Worm (Caenorhabditis elegans) whole organism, mixed stage, embryonic: Measurements from ENCODE around the gene R04B5.1.

ENCODE experiments used
- bed-3 ChIP-seq: fragments of 200-800 bp; sonication (Bioruptor generic); optimal IDR thresholded peaks from 3 replicates; lab custom pipeline; 2018; ENCODE audit warnings: mild to moderate bottlenecking, missing genetic modification characterization, moderate library complexity, missing compliant biosample characterization
- blmp-1 ChIP-seq: fragments of 150-350 bp; optimal IDR thresholded peaks from 2 replicates; lab custom pipeline; 2014; ENCODE audit warnings: missing biosample characterization, missing genetic modification characterization
- ceh-39 ChIP-seq: fragments of 150-350 bp; optimal IDR thresholded peaks from 2 replicates; lab custom pipeline; 2014; ENCODE audit warnings: missing biosample characterization, missing genetic modification characterization
- ceh-43 ChIP-seq: fragments of 200-800 bp; sonication (Bioruptor generic); optimal IDR thresholded peaks from 2 replicates; lab custom pipeline; 2018; ENCODE audit warnings: mild to moderate bottlenecking, missing genetic modification characterization, moderate library complexity, missing compliant biosample characterization
- ceh-83 ChIP-seq: fragments of 200-800 bp; sonication (Bioruptor generic); optimal IDR thresholded peaks from 2 replicates; lab custom pipeline; 2018; ENCODE audit warnings: mild to moderate bottlenecking, missing genetic modification characterization, missing compliant biosample characterization
- ces-1 ChIP-seq: fragments of 150-350 bp; optimal IDR thresholded peaks from 2 replicates; lab custom pipeline; 2014; ENCODE audit warnings: missing biosample characterization, missing genetic modification reagents, missing genetic modification characterization
- cnd-1 ChIP-seq: fragments of 200-800 bp; sonication (Bioruptor generic); optimal IDR thresholded peaks from 2 replicates; lab custom pipeline; 2018; ENCODE audit warnings: mild to moderate bottlenecking, missing genetic modification characterization, missing compliant biosample characterization
- drap-1 ChIP-seq: fragments of 200-800 bp; sonication (Bioruptor generic); optimal IDR thresholded peaks from 3 replicates; lab custom pipeline; 2018; ENCODE audit warnings: mild to moderate bottlenecking, missing genetic modification characterization, missing compliant biosample characterization
- elt-1 ChIP-seq: sonication (generic microtip); optimal IDR thresholded peaks from 2 replicates; lab custom pipeline; 2017; ENCODE audit warnings: missing genetic modification characterization, mild to moderate bottlenecking, missing compliant biosample characterization, antibody characterized with exemption, moderate library complexity, borderline replicate concordance; ENCODE audit not compliant: insufficient read depth
- elt-3 ChIP-seq: fragments of 150-350 bp; optimal IDR thresholded peaks from 2 replicates; lab custom pipeline; 2014; ENCODE audit warnings: missing biosample characterization, missing genetic modification characterization
- flh-1 ChIP-seq: fragments of 200-800 bp; sonication (Bioruptor generic); optimal IDR thresholded peaks from 2 replicates; lab custom pipeline; 2018; ENCODE audit warnings: mild to moderate bottlenecking, missing genetic modification characterization, moderate library complexity, missing compliant biosample characterization
- ham-2 ChIP-seq: fragments of 200-800 bp; sonication (Bioruptor generic); optimal IDR thresholded peaks from 2 replicates; lab custom pipeline; 2018; ENCODE audit warnings: mild to moderate bottlenecking, missing genetic modification characterization, missing compliant biosample characterization
- lin-13 ChIP-seq: fragments of 150-350 bp; optimal IDR thresholded peaks from 2 replicates; lab custom pipeline; 2014; ENCODE audit warnings: missing biosample characterization, missing genetic modification characterization
- lin-32 ChIP-seq: fragments of 200-800 bp; sonication (Bioruptor generic); optimal IDR thresholded peaks from 2 replicates; lab custom pipeline; 2018; ENCODE audit warnings: mild to moderate bottlenecking, missing genetic modification characterization, missing compliant biosample characterization
- lsy-2 ChIP-seq: fragments of 150-350 bp; optimal IDR thresholded peaks from 2 replicates; lab custom pipeline; 2014; ENCODE audit warnings: missing biosample characterization, missing genetic modification characterization
- mab-5 ChIP-seq: fragments of 150-350 bp; optimal IDR thresholded peaks from 2 replicates; lab custom pipeline; 2014; ENCODE audit warnings: missing biosample characterization, missing genetic modification characterization
- mep-1 ChIP-seq: fragments of 150-350 bp; optimal IDR thresholded peaks from 2 replicates; lab custom pipeline; 2017; ENCODE audit warnings: missing biosample characterization, missing genetic modification reagents, missing genetic modification characterization, inconsistent platforms
- mls-2 ChIP-seq: sonication (generic microtip); optimal IDR thresholded peaks from 2 replicates; lab custom pipeline; 2016; ENCODE audit warnings: mild to moderate bottlenecking, missing genetic modification characterization, moderate library complexity, missing compliant biosample characterization
- nhr-12 ChIP-seq: fragments of 150-350 bp; optimal IDR thresholded peaks from 2 replicates; lab custom pipeline; 2014; ENCODE audit warnings: missing biosample characterization, missing genetic modification characterization
- nhr-2 ChIP-seq: fragments of 150-350 bp; optimal IDR thresholded peaks from 2 replicates; lab custom pipeline; 2014; ENCODE audit warnings: missing biosample characterization, missing genetic modification characterization
- nhr-237 ChIP-seq: fragments of 150-350 bp; optimal IDR thresholded peaks from 2 replicates; lab custom pipeline; 2014; ENCODE audit warnings: missing biosample characterization, missing genetic modification characterization
- nhr-28 ChIP-seq: fragments of 150-350 bp; optimal IDR thresholded peaks from 2 replicates; lab custom pipeline; 2014; ENCODE audit warnings: missing biosample characterization, missing genetic modification characterization
- nhr-76 ChIP-seq: sonication (generic microtip); optimal IDR thresholded peaks from 2 replicates; lab custom pipeline; 2017; ENCODE audit warnings: missing biosample characterization, missing genetic modification characterization
- pha-4 ChIP-seq: fragments of 150-350 bp; optimal IDR thresholded peaks from 2 replicates; lab custom pipeline; 2018; ENCODE audit warnings: missing biosample characterization, missing genetic modification reagents, missing genetic modification characterization
- sem-2 ChIP-seq: fragments of 200-800 bp; sonication (Bioruptor generic); optimal IDR thresholded peaks from 2 replicates; lab custom pipeline; 2018; ENCODE audit warnings: mild to moderate bottlenecking, missing genetic modification characterization, missing compliant biosample characterization
- snpc-4 ChIP-seq: fragments of 150-350 bp; optimal IDR thresholded peaks from 2 replicates; lab custom pipeline; 2014; ENCODE audit warnings: missing biosample characterization, missing genetic modification characterization
- sptf-1 ChIP-seq: sonication (generic microtip); optimal IDR thresholded peaks from 2 replicates; lab custom pipeline; 2017; ENCODE audit warnings: mild to moderate bottlenecking, missing genetic modification characterization, moderate library complexity, missing compliant biosample characterization
- tbx-8 ChIP-seq: fragments of 200-800 bp; sonication (Bioruptor generic); optimal IDR thresholded peaks from 2 replicates; lab custom pipeline; 2018; ENCODE audit warnings: mild to moderate bottlenecking, missing genetic modification characterization, moderate library complexity, missing compliant biosample characterization
- unc-120 ChIP-seq: sonication (generic microtip); optimal IDR thresholded peaks from 2 replicates; lab custom pipeline; 2017; ENCODE audit warnings: missing genetic modification characterization, missing compliant biosample characterization; ENCODE audit not compliant: poor library complexity, severe bottlenecking
- unc-39 ChIP-seq: fragments of 150-350 bp; optimal IDR thresholded peaks from 2 replicates; lab custom pipeline; 2014; ENCODE audit warnings: missing biosample characterization, missing genetic modification characterization
- unc-62 ChIP-seq: fragments of 150-350 bp; optimal IDR thresholded peaks from 2 replicates; lab custom pipeline; 2014; ENCODE audit warnings: missing biosample characterization, missing genetic modification reagents, missing genetic modification characterization
- zip-8 ChIP-seq: fragments of 150-350 bp; optimal IDR thresholded peaks from 2 replicates; lab custom pipeline; 2014; ENCODE audit warnings: missing biosample characterization, missing genetic modification characterization

The R04B5.1 gene

ce11 chrV:10083999-10084468 lies 5.9 kb upstream of the R04B5.1 start, which contains the start of gene nhr-12:
Gene nhr-12 (minus strand): TSS chrV:10084049.
- TF ChIP-seq mep-1 (tag; lab: Kevin White, UChicago): peak; percentile 13
- TF ChIP-seq ham-2 (GFP tag; lab: Kevin White, UChicago): no peak
- no peak for TF ChIP-seq unc-120 (tag; lab: Kevin White, UChicago)
- TF ChIP-seq lin-32 (GFP tag; lab: Kevin White, UChicago): no peak
- TF ChIP-seq ces-1 (GFP tag; lab: Kevin White, UChicago): no peak
- TF ChIP-seq bed-3: no peak
- peak; percentile 50 for TF ChIP-seq nhr-28 (tag; lab: Kevin White, UChicago)
- no peak for TF ChIP-seq unc-62
- no peak for TF ChIP-seq mab-5 (tag; lab: Kevin White, UChicago)

- no peak for TF ChIP-seq lin-13 (tag; lab: Kevin White, UChicago)
- TF ChIP-seq ceh-43 (GFP tag; lab: Kevin White, UChicago): no peak
- no peak for TF ChIP-seq nhr-2
- no peak for TF ChIP-seq nhr-237 (tag; lab: Kevin White, UChicago)
- TF ChIP-seq mls-2 (tag; lab: Kevin White, UChicago): no peak
- no peak for TF ChIP-seq nhr-76 (tag; lab: Kevin White, UChicago)
- no peak for TF ChIP-seq mab-5 (tag; lab: Kevin White, UChicago)
- no peak for TF ChIP-seq blmp-1 (tag; lab: Kevin White, UChicago)
- TF ChIP-seq sem-2 (GFP tag; lab: Kevin White, UChicago): no peak
- TF ChIP-seq unc-62: no peak
- no peak for TF ChIP-seq drap-1
- TF ChIP-seq cnd-1 (tag; lab: Kevin White, UChicago): no peak
- no peak for TF ChIP-seq unc-120 (tag; lab: Kevin White, UChicago)
- no peak for TF ChIP-seq lsy-2 (tag; lab: Kevin White, UChicago)
- TF ChIP-seq zip-8: no peak
- TF ChIP-seq tbx-8 (GFP tag; lab: Kevin White, UChicago): no peak
- no peak for TF ChIP-seq bed-3
- TF ChIP-seq ceh-83 (GFP tag; lab: Kevin White, UChicago): no peak
These were observed 3.5 kb upstream of the R04B5.1 start, which contains the start of gene nhr-205 for ce11 chrV:10081636-10082035. Gene nhr-205 (minus strand): TSS chrV:10081776.

- no peak for TF ChIP-seq elt-1 (tag; lab: Kevin White, UChicago)
- TF ChIP-seq nhr-2: no peak
- TF ChIP-seq blmp-1 (tag; lab: Kevin White, UChicago): no peak
- no peak for TF ChIP-seq flh-1
- no peak for TF ChIP-seq elt-3 (tag; lab: Kevin White, UChicago)
- no peak for TF ChIP-seq unc-39 (tag; lab: Kevin White, UChicago)
- no peak for TF ChIP-seq mab-5 (tag; lab: Kevin White, UChicago)
- no peak for TF ChIP-seq nhr-76 (tag; lab: Kevin White, UChicago)
- no peak for TF ChIP-seq ceh-39 (tag; lab: Kevin White, UChicago)
- no peak for TF ChIP-seq ceh-83 (GFP tag; lab: Kevin White, UChicago)
These were observed 2.8 kb upstream of the R04B5.1 start for ce11 chrV:10080905-10081304.

- TF ChIP-seq lin-32 (GFP tag; lab: Kevin White, UChicago) (no peak), unc-39 (tag; lab: Kevin White, UChicago) (no peak), snpc-4 (tag; lab: Kevin White, UChicago) (no peak), tbx-8 (GFP tag; lab: Kevin White, UChicago) (no peak), pha-4 (no peak), nhr-12 (tag; lab: Kevin White, UChicago) (no peak), nhr-237 (tag; lab: Kevin White, UChicago) (no peak), elt-3 (tag; lab: Kevin White, UChicago) (no peak), drap-1 (no peak), ham-2 (GFP tag; lab: Kevin White, UChicago) (no peak), lin-13 (tag; lab: Kevin White, UChicago) (no peak), mls-2 (tag; lab: Kevin White, UChicago) (no peak), mab-5 (tag; lab: Kevin White, UChicago) (no peak), lsy-2 (tag; lab: Kevin White, UChicago) (no peak), sptf-1 (no peak), nhr-2 (no peak), nhr-28 (tag; lab: Kevin White, UChicago) (no peak)
- TF ChIP-seq, all 35 proteins: peak for 0
These were observed 2.7 kb downstream of the R04B5.1 start, which contains the start of gene F57A8.7 for ce11 chrV:10075441-10075840. Gene F57A8.7 (plus strand): TSS chrV:10075741.
